Worm (Caenorhabditis elegans): Measurements from ENCODE around the gene C32C4.3.

DNA sequence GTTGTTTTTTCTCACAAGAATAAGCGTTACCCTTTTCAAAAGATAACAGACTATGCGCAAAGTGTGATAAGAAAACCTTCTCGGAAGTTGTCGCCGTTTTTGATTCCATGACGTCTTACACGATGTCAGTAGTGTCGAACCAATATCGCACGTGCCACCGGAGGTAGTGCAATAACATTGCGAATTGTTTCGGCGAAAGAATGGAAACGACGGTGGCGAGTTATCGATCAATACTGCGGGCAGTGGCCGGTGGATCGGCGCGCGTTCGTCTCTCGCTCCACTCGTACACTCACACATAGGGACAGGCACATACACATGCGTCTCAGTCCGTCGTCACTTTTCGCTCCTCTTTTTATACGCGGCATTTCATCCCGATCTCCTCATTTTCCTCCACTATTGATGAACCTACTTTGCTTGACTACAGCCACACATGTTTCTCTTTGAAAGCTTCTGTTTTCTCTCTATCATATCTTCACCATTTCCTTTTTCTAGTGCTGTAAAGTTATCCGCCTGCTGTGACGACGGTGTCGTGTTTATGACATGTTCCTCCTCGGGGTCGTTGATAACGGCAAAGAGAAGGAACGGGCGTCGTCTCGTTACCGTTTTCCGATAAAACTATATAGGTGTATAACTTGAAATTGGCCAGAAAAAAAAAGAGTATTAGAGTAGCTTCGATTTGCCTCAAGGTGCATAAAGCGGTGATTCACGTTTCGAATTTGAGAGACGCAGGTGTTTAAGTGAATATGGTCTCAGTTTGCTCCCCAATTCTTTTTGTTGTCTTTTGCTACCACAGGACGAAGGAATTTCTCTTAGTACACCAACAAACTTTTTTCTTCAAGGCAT lies 34.4 kb upstream of the C32C4.3 start:
- TF ChIP-seq him-1 (tag; optimal IDR thresholded peaks at IDR 0.05) (no peak), dao-5 (tag; optimal IDR thresholded peaks at IDR 0.05) (no peak)
